Fruit fly (Drosophila melanogaster): ENCODE data around the gene CG1105.

The CG1105 gene

dm6 chr3R:7037250-7037802 is 29.6 kb downstream of the CG1105 start (continued):
- TF ChIP-seq Sry-δ (GFP tag; optimal IDR thresholded peaks at IDR 0.05) (no peak), NFAT (GFP tag; IDR thresholded peaks at IDR 0.05) (no peak), Xbp1 (GFP tag; optimal IDR thresholded peaks at IDR 0.05) (peak; percentile 10), ase (GFP tag; IDR thresholded peaks at IDR 0.05) (no peak), CG11504 (tag; optimal IDR thresholded peaks at IDR 0.05) (peak; percentile 23), H2.0 (GFP tag; IDR thresholded peaks at IDR 0.05) (no peak), CG17186 (GFP tag; optimal IDR thresholded peaks at IDR 0.05) (no peak), Bgb (GFP tag; IDR thresholded peaks at IDR 0.05; ENCODE audit: partially characterized antibody) (0 out of 2 replicates have a peak, but pooled peaks have one; percentile 22), rib (GFP tag; IDR thresholded peaks at IDR 0.05) (no peak), chm (GFP tag; IDR thresholded peaks at IDR 0.05) (0 out of 2 replicates have a peak, but pooled peaks have one; percentile 15), mam (GFP tag; optimal IDR thresholded peaks at IDR 0.05) (peak; percentile 31), Spps (tag; optimal IDR thresholded peaks at IDR 0.05) (no peak), CG1603 (tag; optimal IDR thresholded peaks at IDR 0.05) (no peak), CG11723 (GFP tag; optimal IDR thresholded peaks at IDR 0.05) (no peak), br (optimal IDR thresholded peaks at IDR 0.05) (no peak), Nf-YC (tag; optimal IDR thresholded peaks at IDR 0.05) (peak; percentile 95), CG16863 (GFP tag; optimal IDR thresholded peaks at IDR 0.05) (no peak), sna (GFP tag; IDR thresholded peaks at IDR 0.05; ENCODE audit: partially characterized antibody) (no peak), CG2120 (GFP tag; optimal IDR thresholded peaks at IDR 0.05) (no peak), CG10543 (GFP tag; optimal IDR thresholded peaks at IDR 0.05) (peak; percentile 27), CG10959 (GFP tag; IDR thresholded peaks at IDR 0.05) (no peak), Eip74EF (GFP tag; optimal IDR thresholded peaks at IDR 0.05) (no peak), ato (GFP tag; IDR thresholded peaks at IDR 0.05; ENCODE audit: partially characterized antibody) (no peak), CG15601 (tag; optimal IDR thresholded peaks at IDR 0.05) (no peak), so (GFP tag; IDR thresholded peaks at IDR 0.05) (no peak), Gug (GFP tag; IDR thresholded peaks at IDR 0.05) (no peak), Ssrp (tag; optimal IDR thresholded peaks at IDR 0.05) (no peak), nmo (GFP tag; optimal IDR thresholded peaks at IDR 0.05) (peak; percentile 37), Neu2 (GFP tag; optimal IDR thresholded peaks at IDR 0.05; ENCODE audit: borderline replicate concordance) (peak; percentile 52), fd96Cb (tag; optimal IDR thresholded peaks at IDR 0.05) (no peak), CG33213 (GFP tag; optimal IDR thresholded peaks at IDR 0.05) (no peak), CG3838 (GFP tag; optimal IDR thresholded peaks at IDR 0.05) (no peak), vfl (GFP tag; optimal IDR thresholded peaks at IDR 0.05) (peak; percentile 18), CG4328 (GFP tag; optimal IDR thresholded peaks at IDR 0.05) (no peak), ATbp (GFP tag; optimal IDR thresholded peaks at IDR 0.05) (peak; percentile 26), row (GFP tag; IDR thresholded peaks at IDR 0.05) (no peak; the same call in 2 of the 3 replicates), CG15479 (GFP tag; optimal IDR thresholded peaks at IDR 0.05) (peak; percentile 93), chn (GFP tag; optimal IDR thresholded peaks at IDR 0.05) (peak; percentile 32), Six4 (GFP tag; optimal IDR thresholded peaks at IDR 0.05) (no peak), ci (GFP tag; IDR thresholded peaks at IDR 0.05) (peak; percentile 36; the same call in 2 of the 3 replicates), CG6791 (GFP tag; IDR thresholded peaks at IDR 0.05; ENCODE audit: partially characterized antibody) (no peak; the same call in 2 of the 3 replicates), CG6689 (GFP tag; IDR thresholded peaks at IDR 0.05) (no peak), CG15514 (GFP tag; optimal IDR thresholded peaks at IDR 0.05) (no peak), CG3407 (GFP tag; optimal IDR thresholded peaks at IDR 0.05) (no peak), CG18599 (GFP tag; optimal IDR thresholded peaks at IDR 0.05) (peak; percentile 60), en (GFP tag; optimal IDR thresholded peaks at IDR 0.05) (no peak), run (tag; optimal IDR thresholded peaks at IDR 0.05) (no peak), ftz-f1 (GFP tag; optimal IDR thresholded peaks at IDR 0.05) (no peak), BtbVII (GFP tag; optimal IDR thresholded peaks at IDR 0.05) (no peak), CG13775 (GFP tag; optimal IDR thresholded peaks at IDR 0.05) (peak; percentile 11)
